Fruit fly (Drosophila melanogaster) whole organism, embryonic: ENCODE measurements around the gene CG13404.

Source experiments
- CG12391 ChIP-seq: fragments of 200-800 bp; sonication (Bioruptor generic); optimal IDR thresholded peaks from 3 replicates; lab custom pipeline; 2018; ENCODE audit warnings: missing biosample characterization, mild to moderate bottlenecking, missing genetic modification characterization, moderate library complexity
- CG12942 ChIP-seq: fragments of 200-800 bp; sonication (Bioruptor generic); optimal IDR thresholded peaks from 3 replicates; lab custom pipeline; 2016; ENCODE audit warnings: missing biosample characterization, missing genetic modification characterization
- CG2116 ChIP-seq: fragments of 200-800 bp; sonication (Bioruptor generic); optimal IDR thresholded peaks from 3 replicates; lab custom pipeline; 2018; ENCODE audit warnings: missing biosample characterization, mild to moderate bottlenecking, missing genetic modification characterization
- CG3281 ChIP-seq: fragments of 200-800 bp; sonication (Bioruptor generic); optimal IDR thresholded peaks from 3 replicates; lab custom pipeline; 2017; ENCODE audit warnings: missing biosample characterization, mild to moderate bottlenecking, missing genetic modification characterization
- HLH3B ChIP-seq: fragments of 200-800 bp; sonication (Bioruptor generic); IDR thresholded peaks from 2 replicates; pipeline ENCODE4 v1.3.6; 2022; ENCODE audit warnings: missing biosample characterization, missing genetic modification characterization
- HLH4C ChIP-seq: fragments of 200-800 bp; sonication (Bioruptor generic); IDR thresholded peaks from 3 replicates; pipeline ENCODE4 v1.3.6; 2022; ENCODE audit warnings: missing biosample characterization, missing genetic modification characterization; ENCODE audit not compliant: partially characterized antibody
- tin ChIP-seq: fragments of 200-800 bp; sonication (Bioruptor generic); optimal IDR thresholded peaks from 3 replicates; lab custom pipeline; 2016; ENCODE audit warnings: missing biosample characterization, missing genetic modification characterization

dm6 chrX:14260863-14261262 lies 5.2 kb downstream of the CG13404 start, which contains the start of the genes CG46317 and Tat:
- TF ChIP-seq HLH3B (GFP tag; lab: Robert Waterston, UW) = no peak
- no peak for TF ChIP-seq tin (GFP tag; lab: Kevin White, UChicago)
- TF ChIP-seq CG12942 (GFP tag; lab: Kevin White, UChicago) = no peak
- TF ChIP-seq HLH4C (GFP tag; lab: Robert Waterston, UW) = no peak
- TF ChIP-seq CG12391 = no peak
- no peak for TF ChIP-seq CG2116
- TF ChIP-seq CG3281 (GFP tag; lab: Kevin White, UChicago) = no peak
